Fruit fly (Drosophila melanogaster) whole organism, embryonic: ENCODE data around the gene eIF3h.

Source experiments
- C15 ChIP-seq: fragments of 200-800 bp; sonication (Bioruptor generic); IDR thresholded peaks from 3 replicates; pipeline ENCODE4 v1.3.6; 2022; ENCODE audit warnings: missing biosample characterization, missing genetic modification characterization
- CG11504 ChIP-seq: fragments of 200-800 bp; sonication (Bioruptor generic); optimal IDR thresholded peaks from 3 replicates; lab custom pipeline; 2019; ENCODE audit warnings: missing biosample characterization, mild to moderate bottlenecking, missing genetic modification characterization, moderate library complexity
- CG12104 ChIP-seq: fragments of 200-800 bp; sonication (Bioruptor generic); optimal IDR thresholded peaks from 3 replicates; lab custom pipeline; 2016; ENCODE audit warnings: missing biosample characterization, missing genetic modification characterization
- CG12391 ChIP-seq: fragments of 200-800 bp; sonication (Bioruptor generic); optimal IDR thresholded peaks from 3 replicates; lab custom pipeline; 2018; ENCODE audit warnings: missing biosample characterization, mild to moderate bottlenecking, missing genetic modification characterization, moderate library complexity
- CG13424 ChIP-seq: fragments of 200-800 bp; sonication (Bioruptor generic); optimal IDR thresholded peaks from 2 replicates; lab custom pipeline; 2019; ENCODE audit warnings: missing biosample characterization, mild to moderate bottlenecking, missing genetic modification characterization, moderate library complexity
- CG15601 ChIP-seq: fragments of 200-800 bp; sonication (Bioruptor generic); optimal IDR thresholded peaks from 3 replicates; lab custom pipeline; 2019; ENCODE audit warnings: missing biosample characterization, mild to moderate bottlenecking, missing genetic modification characterization, moderate library complexity
- CG1647 ChIP-seq: fragments of 200-800 bp; sonication (Bioruptor generic); optimal IDR thresholded peaks from 3 replicates; lab custom pipeline; 2016; ENCODE audit warnings: missing biosample characterization, missing genetic modification characterization
- CG17359 ChIP-seq: fragments of 200-800 bp; sonication (Bioruptor generic); optimal IDR thresholded peaks from 3 replicates; lab custom pipeline; 2018; ENCODE audit warnings: missing biosample characterization, mild to moderate bottlenecking, missing genetic modification characterization, moderate library complexity
- CG17361 ChIP-seq: fragments of 200-800 bp; sonication (Bioruptor generic); IDR thresholded peaks from 3 replicates; pipeline ENCODE4 v1.3.6; 2022; ENCODE audit warnings: missing biosample characterization, missing genetic modification characterization
- CG18599 ChIP-seq: fragments of 200-800 bp; sonication (Bioruptor generic); optimal IDR thresholded peaks from 3 replicates; lab custom pipeline; 2017; ENCODE audit warnings: missing biosample characterization, missing genetic modification characterization, mild to moderate bottlenecking, moderate library complexity, missing genetic modification reagents
- CG18619 ChIP-seq: fragments of 200-800 bp; sonication (Bioruptor generic); optimal IDR thresholded peaks from 3 replicates; lab custom pipeline; 2017; ENCODE audit warnings: missing biosample characterization, mild to moderate bottlenecking, missing genetic modification characterization
- CG2678 ChIP-seq: fragments of 200-800 bp; sonication (Bioruptor generic); optimal IDR thresholded peaks from 3 replicates; lab custom pipeline; 2019; ENCODE audit warnings: missing biosample characterization, mild to moderate bottlenecking, missing genetic modification characterization, moderate library complexity
- CG32532 ChIP-seq: fragments of 200-800 bp; sonication (Bioruptor generic); IDR thresholded peaks from 2 replicates; pipeline ENCODE4 v1.3.6; 2022; ENCODE audit warnings: missing biosample characterization, missing genetic modification characterization
- CG32767 ChIP-seq: fragments of 200-800 bp; sonication (Bioruptor generic); IDR thresholded peaks from 2 replicates; pipeline ENCODE4 v1.3.6; 2022; ENCODE audit warnings: missing biosample characterization, missing genetic modification characterization
- CG4707 ChIP-seq: fragments of 200-800 bp; sonication (Bioruptor generic); optimal IDR thresholded peaks from 2 replicates; lab custom pipeline; 2018; ENCODE audit warnings: missing biosample characterization, mild to moderate bottlenecking, missing genetic modification characterization, moderate library complexity
- CG6765 ChIP-seq: fragments of 200-800 bp; sonication (Bioruptor generic); optimal IDR thresholded peaks from 3 replicates; lab custom pipeline; 2017; ENCODE audit warnings: missing biosample characterization, mild to moderate bottlenecking, missing genetic modification characterization
- CG7556 ChIP-seq: fragments of 200-800 bp; sonication (Bioruptor generic); optimal IDR thresholded peaks from 2 replicates; lab custom pipeline; 2017; ENCODE audit warnings: missing biosample characterization, mild to moderate bottlenecking, missing genetic modification characterization
- CG8359 ChIP-seq: fragments of 200-800 bp; sonication (Bioruptor generic); optimal IDR thresholded peaks from 2 replicates; lab custom pipeline; 2017; ENCODE audit warnings: missing biosample characterization, mild to moderate bottlenecking, missing genetic modification characterization, borderline replicate concordance
- CoRest ChIP-seq: fragments of 200-800 bp; sonication (Bioruptor generic); optimal IDR thresholded peaks from 3 replicates; lab custom pipeline; 2018; ENCODE audit warnings: missing biosample characterization, mild to moderate bottlenecking, missing genetic modification characterization, moderate library complexity
- CrebB ChIP-seq: fragments of 200-800 bp; sonication (Bioruptor generic); optimal IDR thresholded peaks from 3 replicates; lab custom pipeline; 2018; ENCODE audit warnings: missing biosample characterization, mild to moderate bottlenecking, missing genetic modification characterization
- D19A ChIP-seq: fragments of 200-800 bp; optimal IDR thresholded peaks from 3 replicates; lab custom pipeline; 2019; ENCODE audit warnings: missing biosample characterization, mild to moderate bottlenecking, missing genetic modification characterization, moderate library complexity
- Dip3 ChIP-seq: fragments of 200-800 bp; sonication (Bioruptor generic); optimal IDR thresholded peaks from 3 replicates; lab custom pipeline; 2016; ENCODE audit warnings: missing biosample characterization, missing genetic modification characterization
- Doc3 ChIP-seq: fragments of 200-800 bp; sonication (Bioruptor generic); IDR thresholded peaks from 3 replicates; pipeline ENCODE4 v1.3.6; 2022; ENCODE audit warnings: missing biosample characterization, missing genetic modification characterization; ENCODE audit not compliant: partially characterized antibody
- Fer1 ChIP-seq: fragments of 200-800 bp; sonication (Bioruptor generic); optimal IDR thresholded peaks from 2 replicates; lab custom pipeline; 2017; ENCODE audit warnings: missing biosample characterization, mild to moderate bottlenecking, missing genetic modification characterization
- Hr51 ChIP-seq, 2 experiments: fragments of 200-800 bp; sonication (Bioruptor generic); optimal IDR thresholded peaks; 2 replicates in 1 of 2; 3 replicates in 1 of 2; lab custom pipeline; 2016 to 2018; ENCODE audit warnings: missing biosample characterization in 2 of 2, missing genetic modification characterization in 2 of 2, mild to moderate bottlenecking in 1 of 2, moderate library complexity in 1 of 2
- Meics ChIP-seq: fragments of 200-800 bp; sonication (Bioruptor generic); optimal IDR thresholded peaks from 2 replicates; lab custom pipeline; 2017; ENCODE audit warnings: missing biosample characterization, mild to moderate bottlenecking, missing genetic modification characterization
- NC2α ChIP-seq: fragments of 200-800 bp; sonication (Bioruptor generic); optimal IDR thresholded peaks from 2 replicates; lab custom pipeline; 2016; ENCODE audit warnings: missing biosample characterization, missing genetic modification characterization
- Oli ChIP-seq: fragments of 200-800 bp; sonication (Bioruptor generic); optimal IDR thresholded peaks from 2 replicates; lab custom pipeline; 2018; ENCODE audit warnings: missing biosample characterization, mild to moderate bottlenecking, missing genetic modification characterization, moderate library complexity
- TFAM ChIP-seq: fragments of 200-800 bp; sonication (Bioruptor generic); optimal IDR thresholded peaks from 2 replicates; lab custom pipeline; 2017; ENCODE audit warnings: missing biosample characterization, missing genetic modification characterization, inconsistent platforms
- ac ChIP-seq: fragments of 200-800 bp; sonication (Bioruptor generic); optimal IDR thresholded peaks from 3 replicates; lab custom pipeline; 2017; ENCODE audit warnings: missing biosample characterization, mild to moderate bottlenecking, missing genetic modification characterization
- amos ChIP-seq: fragments of 200-800 bp; sonication (Bioruptor generic); IDR thresholded peaks from 2 replicates; pipeline ENCODE4 v1.3.6; 2022; ENCODE audit warnings: missing biosample characterization, missing genetic modification characterization; ENCODE audit not compliant: partially characterized antibody
- ara ChIP-seq: fragments of 200-800 bp; sonication (Bioruptor generic); IDR thresholded peaks from 2 replicates; pipeline ENCODE4 v1.3.6; 2022; ENCODE audit warnings: missing biosample characterization, missing genetic modification characterization
- chinmo ChIP-seq: fragments of 200-800 bp; sonication (Bioruptor generic); IDR thresholded peaks from 4 replicates; pipeline ENCODE4 v1.3.6; 2022; ENCODE audit warnings: missing biosample characterization, missing genetic modification characterization; ENCODE audit not compliant: partially characterized antibody
- ci ChIP-seq: fragments of 200-800 bp; sonication (Bioruptor generic); IDR thresholded peaks from 3 replicates; pipeline ENCODE4 v1.3.6; 2022; ENCODE audit warnings: missing biosample characterization, missing genetic modification characterization
- danr ChIP-seq: fragments of 200-800 bp; sonication (Bioruptor generic); IDR thresholded peaks from 2 replicates; pipeline ENCODE4 v1.3.6; 2022; ENCODE audit warnings: missing biosample characterization, missing genetic modification characterization
- dimm ChIP-seq: fragments of 200-800 bp; sonication (Bioruptor generic); IDR thresholded peaks from 2 replicates; pipeline ENCODE4 v1.3.6; 2022; ENCODE audit warnings: missing biosample characterization, missing genetic modification characterization
- dm ChIP-seq: fragments of 200-800 bp; sonication (Bioruptor generic); optimal IDR thresholded peaks from 3 replicates; lab custom pipeline; 2016; ENCODE audit warnings: missing biosample characterization, missing genetic modification characterization
- fd96Cb ChIP-seq: fragments of 200-800 bp; sonication (Bioruptor generic); optimal IDR thresholded peaks from 2 replicates; lab custom pipeline; 2018; ENCODE audit warnings: missing biosample characterization, mild to moderate bottlenecking, missing genetic modification characterization, moderate library complexity
- gce ChIP-seq: fragments of 200-800 bp; sonication (Bioruptor generic); IDR thresholded peaks from 3 replicates; pipeline ENCODE4 v1.3.6; 2022; ENCODE audit warnings: missing biosample characterization, missing genetic modification characterization
- grau ChIP-seq: fragments of 200-800 bp; optimal IDR thresholded peaks from 3 replicates; lab custom pipeline; 2019; ENCODE audit warnings: missing biosample characterization, mild to moderate bottlenecking, missing genetic modification characterization, moderate library complexity
- gsb-n ChIP-seq: fragments of 200-800 bp; sonication (Bioruptor generic); optimal IDR thresholded peaks from 3 replicates; lab custom pipeline; 2018; ENCODE audit warnings: missing biosample characterization, mild to moderate bottlenecking, missing genetic modification characterization
- h ChIP-seq: fragments of >200 bp; optimal IDR thresholded peaks from 2 replicates; lab custom pipeline; 2017
- lola ChIP-seq, 3 experiments: fragments of >200 bp in 2 of 3; fragments of 200-800 bp in 1 of 3; sonication (Bioruptor generic) in 1 of 3; optimal IDR thresholded peaks; 2 replicates each; lab custom pipeline; 2017 to 2019; ENCODE audit warnings: missing biosample characterization in 3 of 3, missing genetic modification characterization in 3 of 3, mild to moderate bottlenecking in 1 of 3, moderate library complexity in 1 of 3
- lov ChIP-seq, 2 experiments: fragments of 200-800 bp in 1 of 2; fragments of >200 bp in 1 of 2; sonication (Bioruptor generic) in 1 of 2; IDR thresholded peaks in 1 of 2; optimal IDR thresholded peaks in 1 of 2; 2 replicates in 1 of 2; 3 replicates in 1 of 2; pipeline versions ENCODE4 v1.3.6 to Lab custom; 2017 to 2022; ENCODE audit warnings: missing biosample characterization in 1 of 2, missing genetic modification characterization in 1 of 2
- nmo ChIP-seq: fragments of 200-800 bp; sonication (Bioruptor generic); optimal IDR thresholded peaks from 2 replicates; lab custom pipeline; 2018; ENCODE audit warnings: missing biosample characterization, mild to moderate bottlenecking, missing genetic modification characterization, moderate library complexity
- sim ChIP-seq: fragments of 200-800 bp; sonication (Bioruptor generic); IDR thresholded peaks from 2 replicates; pipeline ENCODE4 v1.3.6; 2022; ENCODE audit warnings: missing biosample characterization, missing genetic modification characterization
- unpg ChIP-seq: fragments of 200-800 bp; sonication (Bioruptor generic); optimal IDR thresholded peaks from 3 replicates; lab custom pipeline; 2018; ENCODE audit warnings: missing biosample characterization, mild to moderate bottlenecking, missing genetic modification characterization, moderate library complexity
- usp ChIP-seq: fragments of >200 bp; optimal IDR thresholded peaks from 2 replicates; lab custom pipeline; 2017; ENCODE audit warnings: missing biosample characterization, missing genetic modification characterization
- zfh1 ChIP-seq: fragments of 200-800 bp; sonication (Bioruptor generic); IDR thresholded peaks from 3 replicates; pipeline ENCODE4 v1.3.6; 2022; ENCODE audit warnings: missing biosample characterization, missing genetic modification characterization

The eIF3h gene

DNA sequence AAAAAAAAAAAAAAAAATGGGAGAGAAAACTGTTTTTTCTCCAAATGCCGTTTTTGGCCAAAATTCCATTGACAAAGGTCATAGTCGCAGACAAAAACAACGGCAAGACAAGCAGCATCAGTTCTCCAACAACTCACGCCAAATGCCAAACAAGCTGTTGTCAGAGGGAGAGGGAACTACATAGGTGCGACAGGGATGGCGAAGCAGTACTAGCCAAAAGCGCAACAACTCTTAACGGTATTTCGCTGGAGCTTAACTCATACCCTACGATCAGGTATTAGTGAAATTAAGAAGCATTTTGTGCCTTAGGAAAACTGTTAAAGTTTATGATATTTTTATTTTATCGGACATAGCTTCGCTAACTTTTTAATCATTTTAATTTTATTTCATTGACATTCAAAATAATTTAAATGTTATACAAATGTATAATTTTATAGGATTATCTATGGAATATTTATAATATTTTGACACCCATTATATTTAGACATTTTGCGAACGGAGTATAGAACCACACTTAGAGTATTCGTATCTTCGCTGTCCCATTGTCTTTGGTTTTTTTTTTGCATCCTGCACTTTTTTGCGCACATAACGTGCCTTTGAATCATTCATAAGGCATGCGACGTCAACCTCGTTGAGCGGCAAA, 27.5 kb upstream of the eIF3h start (continued):
- no peak for TF ChIP-seq nmo (GFP tag; lab: Kevin White, UChicago)
- no peak for TF ChIP-seq dm (GFP tag; lab: Kevin White, UChicago)
- peak; percentile 32 for TF ChIP-seq Oli (tag; lab: Kevin White, UChicago)
- TF ChIP-seq lov (optimal IDR thresholded peaks at IDR 0.05; lab: Kevin White, UChicago): no peak
- no peak for TF ChIP-seq lov (GFP tag; IDR thresholded peaks at IDR 0.05; lab: Robert Waterston, UW)
- peak; percentile 20 for TF ChIP-seq CG13424 (tag; lab: Kevin White, UChicago)
- TF ChIP-seq danr (GFP tag; lab: Robert Waterston, UW): no peak
- TF ChIP-seq CG12391 (tag; lab: Kevin White, UChicago): peak; percentile 16
- TF ChIP-seq TFAM (GFP tag; lab: Kevin White, UChicago): no peak
- TF ChIP-seq CG12104 (GFP tag; lab: Kevin White, UChicago): no peak
- no peak for TF ChIP-seq CG11504 (tag; lab: Kevin White, UChicago)
- TF ChIP-seq CG15601 (tag; lab: Kevin White, UChicago): no peak
- 0 out of 4 replicates have a peak, but pooled peaks have one; percentile 20 for TF ChIP-seq chinmo (GFP tag; lab: Robert Waterston, UW)
- TF ChIP-seq ara: no peak
- TF ChIP-seq zfh1: 0 out of 3 replicates have a peak, but pooled peaks have one; percentile 28
- TF ChIP-seq CG18599 (GFP tag; lab: Kevin White, UChicago): no peak
- peak in 1 of 2 experiments; percentile 63 for TF ChIP-seq Hr51 (GFP tag; optimal IDR thresholded peaks at IDR 0.05; lab: Kevin White, UChicago)
- TF ChIP-seq h (lab: Kevin White, UChicago): no peak
- no peak for TF ChIP-seq C15 (GFP tag; lab: Robert Waterston, UW)
- TF ChIP-seq CG17359: peak; percentile 20
- peak; percentile 35; the same call in 1 of the 3 replicates for TF ChIP-seq CG17361 (GFP tag; lab: Robert Waterston, UW)
- peak; percentile 48 for TF ChIP-seq D19A (tag; lab: Kevin White, UChicago)
- no peak for TF ChIP-seq CG8359 (GFP tag; lab: Kevin White, UChicago)
- TF ChIP-seq amos: no peak
- no peak for TF ChIP-seq gsb-n (tag; lab: Kevin White, UChicago)
- TF ChIP-seq dimm (GFP tag; lab: Robert Waterston, UW): no peak
- TF ChIP-seq fd96Cb (tag; lab: Kevin White, UChicago): no peak
- TF ChIP-seq CG7556 (GFP tag; lab: Kevin White, UChicago): peak; percentile 28
- no peak for TF ChIP-seq CG18619 (GFP tag; lab: Kevin White, UChicago)
- TF ChIP-seq Doc3 (GFP tag; lab: Robert Waterston, UW): no peak
- TF ChIP-seq CG32532: no peak
- TF ChIP-seq CrebB (tag; lab: Kevin White, UChicago): no peak
- TF ChIP-seq usp (GFP tag; lab: Kevin White, UChicago): no peak
- TF ChIP-seq NC2α (GFP tag; lab: Kevin White, UChicago): no peak
- 0 out of 3 replicates have a peak, but pooled peaks have one; percentile 10 for TF ChIP-seq gce (GFP tag; lab: Robert Waterston, UW)
- TF ChIP-seq Meics (GFP tag; lab: Kevin White, UChicago): peak; percentile 2
- TF ChIP-seq CG1647 (GFP tag; lab: Kevin White, UChicago): no peak
- no peak for TF ChIP-seq Dip3 (GFP tag; lab: Kevin White, UChicago)
- TF ChIP-seq CoRest: peak; percentile 18
- TF ChIP-seq Fer1 (GFP tag; lab: Kevin White, UChicago): peak; percentile 14
- TF ChIP-seq CG2678 (tag; lab: Kevin White, UChicago): peak; percentile 53
- no peak for TF ChIP-seq CG32767 (GFP tag; lab: Robert Waterston, UW)
- TF ChIP-seq ci (GFP tag; lab: Robert Waterston, UW): no peak
- peak; percentile 2 for TF ChIP-seq unpg (GFP tag; lab: Kevin White, UChicago)
- TF ChIP-seq grau: peak; percentile 16
- no peak for TF ChIP-seq CG6765
- no peak for TF ChIP-seq ac (GFP tag; lab: Kevin White, UChicago)
- no peak for TF ChIP-seq CG4707 (GFP tag; lab: Kevin White, UChicago)
- no peak for TF ChIP-seq sim (GFP tag; lab: Robert Waterston, UW)
- no peak for TF ChIP-seq lola (GFP tag; optimal IDR thresholded peaks at IDR 0.05; lab: Kevin White, UChicago)
